Fruit fly (Drosophila melanogaster) whole organism, prepupa: Measurements from ENCODE around the gene CG6059.
A peak's percentile ranks its signal among the peaks of the same experiment; 100 is the strongest.

Source experiments
- CG16779 ChIP-seq: fragments of 200-800 bp; sonication (Bioruptor generic); optimal IDR thresholded peaks from 3 replicates; lab custom pipeline; 2017; ENCODE audit warnings: missing biosample characterization, mild to moderate bottlenecking, missing genetic modification characterization
- Hr39 ChIP-seq: fragments of 200-800 bp; sonication (Bioruptor generic); optimal IDR thresholded peaks from 2 replicates; lab custom pipeline; 2016; ENCODE audit warnings: missing biosample characterization, missing genetic modification characterization
- OdsH ChIP-seq: fragments of 200-800 bp; sonication (Bioruptor generic); optimal IDR thresholded peaks from 3 replicates; lab custom pipeline; 2016; ENCODE audit warnings: missing biosample characterization, missing genetic modification characterization
- Sox15 ChIP-seq: fragments of 200-800 bp; sonication (Bioruptor generic); optimal IDR thresholded peaks from 3 replicates; lab custom pipeline; 2016; ENCODE audit warnings: missing biosample characterization, missing genetic modification characterization
- achi ChIP-seq: fragments of 200-800 bp; sonication (Bioruptor generic); optimal IDR thresholded peaks from 3 replicates; lab custom pipeline; 2016; ENCODE audit warnings: missing biosample characterization, missing genetic modification characterization
- eg ChIP-seq: fragments of 200-800 bp; sonication (Bioruptor generic); IDR thresholded peaks from 3 replicates; pipeline ENCODE4 v1.3.6; 2022; ENCODE audit warnings: missing biosample characterization, missing genetic modification characterization

- TF ChIP-seq eg (GFP tag; lab: Robert Waterston, UW) = 0 out of 3 replicates have a peak, but pooled peaks have one; percentile 21
- TF ChIP-seq Hr39 = no peak
- no peak for TF ChIP-seq Sox15 (GFP tag; lab: Kevin White, UChicago)
- no peak for TF ChIP-seq CG16779
- TF ChIP-seq achi (GFP tag; lab: Kevin White, UChicago) = no peak
- no peak for TF ChIP-seq OdsH (GFP tag; lab: Kevin White, UChicago)
Measured at dm6 chr3R:27091106-27091505, 33.4 kb downstream of the CG6059 start, which contains the start of gene Cpr97Eb.
